Worm (Caenorhabditis elegans) whole organism, young adult: ENCODE data around the gene hpk-1.

ENCODE experiments used
- B0035.1 ChIP-seq: sonication (generic microtip); optimal IDR thresholded peaks from 2 replicates; lab custom pipeline; 2016; ENCODE audit warnings: missing genetic modification characterization, mild to moderate bottlenecking, missing compliant biosample characterization, missing genotype, missing genetic modification reagents
- ama-1 ChIP-seq, 3 experiments: fragments of 150-350 bp in 1 of 3; sonication (generic microtip) in 2 of 3; optimal IDR thresholded peaks; 2 replicates each; lab custom pipeline; 2014 to 2018; ENCODE audit warnings: missing biosample characterization in 2 of 3, missing genetic modification characterization in 2 of 3, missing genetic modification reagents in 2 of 3
- attf-3 ChIP-seq: fragments of 200-800 bp; sonication (Bioruptor generic); conservative IDR thresholded peaks from 2 replicates; pipeline ENCODE4 v1.3.6; 2022; ENCODE audit warnings: missing genetic modification reagents, missing genetic modification characterization, missing compliant biosample characterization
- cebp-1 ChIP-seq, 2 experiments: fragments of 200-800 bp in 1 of 2; sonication (Bioruptor generic) in 1 of 2; sonication (generic microtip) in 1 of 2; IDR thresholded peaks in 1 of 2; optimal IDR thresholded peaks in 1 of 2; 2 replicates each; pipeline versions ENCODE4 v1.3.6 to Lab custom; 2017 to 2022; ENCODE audit warnings: missing compliant biosample characterization in 2 of 2, missing genetic modification characterization in 2 of 2, mild to moderate bottlenecking in 1 of 2, missing genetic modification reagents in 1 of 2, moderate library complexity in 1 of 2
- dpl-1 ChIP-seq: fragments of 150-350 bp; optimal IDR thresholded peaks from 2 replicates; lab custom pipeline; 2014; ENCODE audit warnings: missing biosample characterization, missing genetic modification reagents, missing genetic modification characterization
- let-607 ChIP-seq, 2 experiments: fragments of 200-800 bp in 1 of 2; sonication (Bioruptor generic) in 1 of 2; sonication (generic microtip) in 1 of 2; optimal IDR thresholded peaks; 2 replicates each; lab custom pipeline; 2016 to 2018; ENCODE audit warnings: mild to moderate bottlenecking in 2 of 2, missing compliant biosample characterization in 2 of 2, missing genetic modification characterization in 2 of 2, moderate library complexity in 2 of 2, missing genotype in 1 of 2
- lin-35 ChIP-seq, 3 experiments: fragments of 150-350 bp in 2 of 3; sonication (generic microtip) in 1 of 3; optimal IDR thresholded peaks; 2 replicates each; lab custom pipeline; 2014 to 2018; ENCODE audit warnings: missing biosample characterization in 3 of 3, missing genetic modification characterization in 3 of 3, missing genetic modification reagents in 3 of 3
- madf-3 ChIP-seq: fragments of 200-800 bp; sonication (Bioruptor generic); IDR thresholded peaks from 2 replicates; pipeline ENCODE4 v1.3.6; 2022; ENCODE audit warnings: missing genetic modification reagents, missing genetic modification characterization, missing compliant biosample characterization
- sea-2 ChIP-seq: fragments of 200-800 bp; sonication (Bioruptor generic); IDR thresholded peaks from 2 replicates; pipeline ENCODE4 v1.3.6; 2022; ENCODE audit warnings: missing genetic modification characterization, missing compliant biosample characterization
- unc-62 ChIP-seq: fragments of 150-350 bp; optimal IDR thresholded peaks from 2 replicates; lab custom pipeline; 2014; ENCODE audit warnings: missing biosample characterization, missing genetic modification reagents, missing genetic modification characterization
- zim-3 ChIP-seq: sonication (generic microtip); optimal IDR thresholded peaks from 2 replicates; lab custom pipeline; 2017; ENCODE audit warnings: mild to moderate bottlenecking, missing genetic modification characterization, moderate library complexity, missing compliant biosample characterization

DNA sequence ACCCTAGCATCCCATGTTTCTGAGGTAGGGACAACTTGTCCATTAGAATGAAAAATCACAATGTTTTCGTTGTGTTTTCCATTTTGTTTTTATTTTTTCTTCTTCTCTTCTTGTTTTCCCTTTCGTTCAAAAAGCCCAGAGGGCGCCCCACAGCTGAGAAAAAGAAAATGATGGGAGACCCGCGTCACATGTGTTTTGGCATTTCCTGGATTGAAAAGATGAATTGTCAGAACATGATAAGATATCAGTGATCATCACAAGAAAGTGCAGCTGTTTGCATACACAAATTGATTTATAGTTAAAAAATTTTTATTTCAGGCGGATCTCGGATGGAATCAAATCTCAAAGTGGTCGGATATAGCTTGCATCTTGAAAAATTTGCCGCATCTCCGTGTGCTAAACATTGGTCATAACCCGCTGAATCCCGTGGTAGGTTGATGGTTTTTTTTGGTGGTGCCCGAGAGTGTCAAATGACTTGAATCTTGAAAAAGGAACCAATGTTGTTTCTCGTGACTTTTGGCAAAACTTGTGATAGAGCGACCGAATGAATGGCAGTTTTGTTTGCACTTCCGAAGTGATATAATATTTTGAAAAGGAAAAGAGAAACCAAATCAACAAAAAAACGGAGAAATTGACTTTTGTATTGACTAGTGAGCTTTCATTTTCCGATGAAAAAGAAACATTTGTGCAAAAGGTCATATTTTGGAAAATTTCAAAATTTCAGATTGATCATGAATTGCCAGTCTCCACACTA lies 49.3 kb upstream of the hpk-1 start:
- TF ChIP-seq lin-35 (GFP tag; optimal IDR thresholded peaks at IDR 0.05; lab: Kevin White, UChicago) (no peak), let-607 (tag; optimal IDR thresholded peaks at IDR 0.05; lab: Kevin White, UChicago) (no peak), madf-3 (no peak), B0035.1 (tag; lab: Kevin White, UChicago) (no peak), ama-1 (optimal IDR thresholded peaks at IDR 0.05; lab: Kevin White, UChicago) (no peak), ama-1 (GFP tag; optimal IDR thresholded peaks at IDR 0.05; lab: Kevin White, UChicago) (no peak), attf-3 (no peak), sea-2 (no peak), unc-62 (no peak), zim-3 (tag; lab: Kevin White, UChicago) (no peak), dpl-1 (GFP tag; lab: Kevin White, UChicago) (no peak), cebp-1 (GFP tag; IDR thresholded peaks at IDR 0.05; lab: Robert Waterston, UW) (no peak), cebp-1 (tag; optimal IDR thresholded peaks at IDR 0.05; lab: Kevin White, UChicago) (peak; percentile 47)
